Fruit fly (Drosophila melanogaster) whole organism, larva: ENCODE data around the gene CG43232.
A peak's percentile ranks its signal among the peaks of the same experiment; 100 is the strongest.

Source experiments
- noc ChIP-seq: fragments of 200-800 bp; sonication (Bioruptor generic); optimal IDR thresholded peaks from 3 replicates; lab custom pipeline; 2019; ENCODE audit warnings: missing biosample characterization, mild to moderate bottlenecking, missing genetic modification characterization, moderate library complexity

The CG43232 gene

DNA sequence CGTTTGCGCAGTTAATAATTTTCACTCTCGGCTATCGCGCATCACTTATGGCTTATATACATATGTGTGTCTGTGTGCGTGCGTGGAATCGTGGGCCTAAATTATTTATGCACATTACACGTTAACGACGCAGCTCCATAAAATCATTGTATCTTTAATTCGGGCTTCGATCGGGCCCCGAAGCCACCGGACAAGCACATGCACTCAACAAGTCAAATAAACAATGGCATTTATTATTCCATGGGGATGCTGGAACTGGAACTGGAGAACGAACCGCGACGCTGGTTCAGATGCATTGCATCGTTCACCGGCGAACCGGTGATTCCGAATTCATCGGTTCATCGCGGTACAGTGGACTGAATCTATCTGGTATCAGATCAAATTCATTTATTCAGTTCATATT lies 16.6 kb downstream of the CG43232 start, which contains the start of gene ihog:
ihog (minus strand) TSS at position 269 of the 403 bp plus-strand sequence.
- no peak for TF ChIP-seq noc

DNA sequence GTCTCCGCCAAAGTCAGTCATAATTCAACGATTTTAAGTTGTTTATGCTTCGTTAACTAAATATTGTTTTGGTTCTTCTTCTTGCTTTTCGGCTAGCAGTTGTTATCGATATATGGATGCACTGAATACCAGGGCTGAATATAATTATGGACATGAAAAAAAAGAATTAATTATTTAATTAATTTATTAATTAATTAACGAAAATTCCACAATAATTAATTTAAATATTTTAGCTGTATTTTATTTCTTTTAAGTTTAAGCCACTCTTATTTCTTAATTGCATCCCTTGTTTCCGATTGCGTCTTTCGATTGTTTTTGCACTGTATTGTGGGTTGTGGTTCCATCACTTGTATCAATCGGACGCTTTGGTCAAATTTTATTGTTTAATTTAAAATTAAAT lies 18.2 kb downstream of the CG43232 start, which contains the start of the genes Gas41 and SA1:
Gas41 (minus strand) TSS at position 112 of the 400 bp plus-strand sequence.
SA1 (plus strand) TSS at position 326 of the 400 bp plus-strand sequence.
- TF ChIP-seq noc = peak; percentile 89

DNA sequence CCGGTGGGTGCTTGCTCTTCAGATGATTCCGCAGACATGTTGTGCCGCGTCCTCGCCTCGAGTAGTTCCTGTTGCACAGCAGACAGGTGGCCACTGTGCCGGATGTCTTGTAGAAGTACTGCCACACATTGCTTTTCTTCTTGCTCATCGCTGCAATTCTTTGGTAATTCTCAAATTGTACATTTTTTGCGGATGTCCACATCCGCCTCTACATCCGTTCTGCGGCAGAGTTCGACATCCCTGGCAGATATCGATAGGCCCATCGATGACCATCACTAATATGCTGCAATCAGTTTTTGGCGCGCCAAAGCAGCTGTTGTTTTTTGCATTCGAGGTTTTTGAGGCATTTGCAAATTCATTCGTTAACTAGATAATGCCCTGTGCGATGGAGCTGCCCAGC lies 24.8 kb downstream of the CG43232 start, which contains the start of the genes CG13775 and CG3430:
CG13775 (minus strand) TSS at position 226 of the 400 bp plus-strand sequence.
CG3430 (plus strand) TSS at position 284 of the 400 bp plus-strand sequence.
- no peak for TF ChIP-seq noc

DNA sequence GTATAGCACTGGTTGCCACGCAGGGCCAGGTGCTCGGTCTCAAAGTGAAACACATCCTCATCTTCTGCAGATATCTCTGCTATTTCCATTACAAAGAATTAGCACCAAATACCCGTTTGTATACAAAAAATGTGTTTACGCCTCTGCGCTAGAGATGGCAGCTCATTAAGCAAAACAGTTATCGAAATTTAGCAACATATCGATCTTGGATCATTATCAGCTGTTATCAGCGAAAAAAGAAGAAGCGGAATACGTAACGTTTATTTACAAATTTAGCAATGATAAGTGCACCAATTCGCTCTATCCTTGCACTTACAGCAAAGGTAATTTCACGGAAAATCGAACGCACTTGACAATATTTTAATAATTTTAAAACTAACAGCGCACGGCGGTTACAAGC lies 28.2 kb downstream of the CG43232 start, which contains the start of the genes Atac1 and Hmgcl:
Atac1 (minus strand) TSS at position 164 of the 400 bp plus-strand sequence.
Hmgcl (plus strand) TSS at position 213 of the 400 bp plus-strand sequence.
- TF ChIP-seq noc = no peak

DNA sequence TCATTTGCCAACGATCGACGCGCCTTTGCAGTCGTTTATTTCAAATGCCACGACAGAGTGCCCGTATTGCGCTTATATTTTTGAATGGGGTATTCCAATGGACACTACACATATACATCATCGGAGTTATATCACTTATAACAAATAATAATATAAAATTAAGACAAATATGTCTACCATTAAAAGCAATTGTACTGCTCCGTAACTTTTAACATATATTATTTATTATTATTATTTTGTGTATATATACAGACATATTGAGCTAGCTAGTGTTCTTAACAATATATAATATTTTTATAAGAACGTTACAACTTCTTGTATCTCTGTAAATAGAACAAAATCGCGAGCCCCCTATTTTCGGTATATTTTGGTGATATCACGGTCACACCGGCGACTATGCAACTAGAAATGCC lies 32.1 kb downstream of the CG43232 start, which contains the start of the genes sip2 and Coprox:
sip2 (minus strand) TSS at position 53 of the 413 bp plus-strand sequence.
Coprox (plus strand) TSS at position 400 of the 413 bp plus-strand sequence.
- TF ChIP-seq noc = peak; percentile 59

DNA sequence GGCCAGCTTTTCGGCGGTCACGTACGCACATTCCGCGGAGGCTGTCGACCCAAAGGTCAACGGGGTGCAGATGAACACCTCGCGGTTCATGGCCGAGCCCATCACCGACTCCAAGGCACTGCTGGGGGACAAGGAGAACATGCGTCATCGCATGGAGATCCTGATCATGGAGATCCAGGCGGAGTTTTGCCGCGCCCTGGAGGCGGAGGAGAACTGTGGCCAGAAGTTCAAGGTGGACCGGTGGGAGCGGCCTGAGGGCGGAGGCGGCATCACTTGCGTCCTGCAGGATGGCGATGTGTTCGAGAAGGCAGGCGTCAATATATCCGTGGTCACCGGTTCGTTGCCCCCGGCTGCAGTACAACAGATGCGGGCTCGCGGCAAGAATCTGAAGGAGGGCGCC lies 32.7 kb downstream of the CG43232 start:
- TF ChIP-seq noc = no peak

DNA sequence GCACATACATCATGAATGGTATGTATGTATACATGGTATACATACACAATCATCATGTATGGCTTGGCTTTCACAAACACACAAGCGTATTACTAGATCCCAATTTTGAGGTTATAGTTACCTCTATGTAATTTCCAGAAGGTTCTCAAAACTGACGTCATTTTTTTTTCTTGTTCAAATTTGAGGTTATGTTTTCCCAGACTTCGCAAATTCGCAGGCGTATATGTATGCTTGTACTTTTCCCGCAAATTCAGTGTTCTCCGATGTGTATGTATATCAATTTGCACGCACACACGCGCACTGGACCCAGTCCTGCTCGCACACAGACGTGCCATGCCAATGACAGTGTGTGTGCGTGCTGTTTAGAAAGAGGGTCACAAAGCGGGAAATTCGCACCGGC lies 34.4 kb downstream of the CG43232 start:
- TF ChIP-seq noc = no peak

DNA sequence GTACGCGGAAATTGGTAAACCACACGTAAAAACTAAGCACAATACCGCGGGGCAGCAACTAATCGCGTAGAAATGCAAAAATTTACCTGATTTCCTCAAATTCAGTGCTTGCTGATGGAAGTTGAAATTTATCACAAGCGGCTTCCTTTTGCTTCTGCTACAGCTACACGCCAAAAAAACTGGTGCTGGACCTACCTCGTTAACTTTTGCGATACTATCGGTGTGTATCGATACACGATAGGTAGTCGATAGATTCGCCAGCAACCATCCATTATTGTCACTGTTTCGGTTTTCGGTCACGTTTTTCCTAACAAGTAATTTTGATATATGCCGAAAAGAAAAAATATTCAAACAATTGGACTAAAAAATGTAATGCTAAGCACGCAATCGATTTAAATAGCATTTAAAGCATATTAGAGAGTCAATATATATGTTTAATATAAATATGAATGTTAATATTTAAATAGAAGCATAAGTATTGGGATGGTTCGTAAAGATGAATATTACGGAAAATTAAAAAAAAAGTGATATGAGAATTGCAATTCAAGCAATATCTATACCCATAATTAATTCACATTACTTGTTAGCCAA lies 35.6 kb downstream of the CG43232 start, which contains the start of gene Sumo:
Sumo (minus strand) TSS at position 223 of the 591 bp plus-strand sequence.
- no peak for TF ChIP-seq noc

DNA sequence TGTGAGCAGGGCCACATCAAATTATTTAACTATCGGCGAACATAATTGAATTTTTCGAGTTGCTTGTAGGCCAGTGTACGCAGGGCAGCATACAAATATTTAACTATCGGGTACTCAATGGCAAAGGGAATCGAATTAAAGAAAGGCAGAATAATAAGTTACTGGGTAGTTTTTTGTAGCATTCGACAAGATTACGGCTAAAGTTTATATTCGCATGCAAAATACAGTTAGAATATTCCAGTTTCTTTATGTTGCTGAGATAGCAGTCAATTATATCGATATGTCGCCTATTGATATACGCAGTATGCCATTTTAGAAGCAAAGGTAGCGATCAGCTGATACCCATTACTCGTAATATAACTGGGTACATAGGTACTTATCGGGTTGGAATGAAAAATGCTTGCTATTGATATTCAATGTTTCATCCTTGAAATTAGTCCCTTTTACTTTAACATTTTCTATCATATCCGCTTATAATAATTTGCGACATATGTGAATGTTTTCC lies 36.1 kb downstream of the CG43232 start:
- no peak for TF ChIP-seq noc

DNA sequence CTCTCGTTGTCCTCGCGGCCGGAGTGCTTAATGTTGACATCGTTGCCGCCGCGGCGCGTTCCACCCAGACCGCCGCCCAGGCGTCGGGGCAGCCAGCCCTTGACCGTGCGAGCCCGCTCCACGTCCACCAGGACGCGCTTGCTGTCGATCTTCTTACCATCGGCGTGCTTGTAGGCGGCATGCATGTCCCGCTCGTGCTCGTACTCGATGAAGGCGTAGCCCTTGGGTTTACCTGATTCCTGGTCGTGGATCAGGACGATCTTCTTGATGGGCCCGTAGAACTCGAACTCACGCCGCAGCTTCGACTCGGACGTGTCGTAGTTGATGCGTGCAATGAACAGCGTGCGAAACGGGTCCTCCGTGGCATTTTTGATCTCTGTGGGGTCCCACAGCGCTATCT lies 38.9 kb downstream of the CG43232 start:
- no peak for TF ChIP-seq noc

DNA sequence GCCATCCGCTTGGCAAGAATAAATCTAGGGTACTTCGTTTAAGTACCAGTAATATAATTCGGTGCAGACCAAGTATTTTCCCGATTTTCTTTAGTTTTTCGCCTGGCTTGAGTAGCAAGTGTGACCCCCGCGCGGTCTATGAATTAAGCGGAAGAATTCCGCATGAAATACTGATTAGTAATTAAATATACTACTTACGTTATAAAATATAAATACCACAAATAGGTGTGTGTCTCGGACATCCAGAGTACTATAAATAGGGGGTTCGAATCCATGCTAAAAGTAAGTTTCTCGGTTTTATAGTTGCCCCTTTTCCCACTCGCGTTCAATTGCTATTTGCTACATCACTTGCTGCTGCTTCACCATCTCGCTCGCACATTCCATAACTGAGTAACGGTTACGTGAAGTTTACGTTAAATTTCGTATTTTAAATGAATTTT lies 39.7 kb downstream of the CG43232 start, which contains the start of gene snRNP-U1-70K:
snRNP-U1-70K (minus strand) TSS at position 141 of the 440 bp plus-strand sequence.
- no peak for TF ChIP-seq noc
